Worm (Caenorhabditis elegans) whole organism, young adult: ENCODE results near the gene F26D2.15.

ENCODE experiments used
- B0035.1 ChIP-seq: sonication (generic microtip); optimal IDR thresholded peaks from 2 replicates; lab custom pipeline; 2016; ENCODE audit warnings: missing genetic modification characterization, mild to moderate bottlenecking, missing compliant biosample characterization, missing genotype, missing genetic modification reagents
- F10E7.11 ChIP-seq: sonication (generic microtip); optimal IDR thresholded peaks from 2 replicates; lab custom pipeline; 2017; ENCODE audit warnings: mild to moderate bottlenecking, missing genetic modification characterization, moderate library complexity, missing compliant biosample characterization
- F37B4.10 ChIP-seq: fragments of 200-800 bp; sonication (Bioruptor generic); IDR thresholded peaks from 2 replicates; pipeline ENCODE4 v1.3.6; 2022; ENCODE audit warnings: missing genetic modification characterization, missing compliant biosample characterization
- F39B2.1 ChIP-seq: fragments of 200-800 bp; sonication (Bioruptor generic); IDR thresholded peaks from 2 replicates; pipeline ENCODE4 v1.3.6; 2022; ENCODE audit warnings: missing genetic modification reagents, missing genetic modification characterization, missing compliant biosample characterization
- K11D2.4 ChIP-seq: fragments of 200-800 bp; sonication (Bioruptor generic); IDR thresholded peaks from 2 replicates; pipeline ENCODE4 v1.3.6; 2022; ENCODE audit warnings: missing genetic modification reagents, missing genetic modification characterization, missing compliant biosample characterization
- Y67H2A.10 ChIP-seq: fragments of 200-800 bp; sonication (Bioruptor generic); conservative IDR thresholded peaks from 2 replicates; pipeline ENCODE4 v1.3.6; 2022; ENCODE audit warnings: missing genetic modification reagents, missing genetic modification characterization, missing compliant biosample characterization
- akir-1 ChIP-seq: fragments of 200-800 bp; sonication (Bioruptor generic); optimal IDR thresholded peaks from 2 replicates; lab custom pipeline; 2018; ENCODE audit warnings: mild to moderate bottlenecking, missing genetic modification characterization, moderate library complexity, missing compliant biosample characterization
- aptf-2 ChIP-seq: fragments of 200-800 bp; sonication (Bioruptor generic); conservative IDR thresholded peaks from 2 replicates; pipeline ENCODE4 v1.3.6; 2022; ENCODE audit warnings: missing genetic modification reagents, missing genetic modification characterization, missing compliant biosample characterization
- attf-5 ChIP-seq: fragments of 200-800 bp; sonication (Bioruptor generic); optimal IDR thresholded peaks from 2 replicates; lab custom pipeline; 2018; ENCODE audit warnings: mild to moderate bottlenecking, missing genetic modification characterization, missing compliant biosample characterization
- cebp-1 ChIP-seq, 2 experiments: fragments of 200-800 bp in 1 of 2; sonication (Bioruptor generic) in 1 of 2; sonication (generic microtip) in 1 of 2; IDR thresholded peaks in 1 of 2; optimal IDR thresholded peaks in 1 of 2; 2 replicates each; pipeline versions ENCODE4 v1.3.6 to Lab custom; 2017 to 2022; ENCODE audit warnings: missing compliant biosample characterization in 2 of 2, missing genetic modification characterization in 2 of 2, mild to moderate bottlenecking in 1 of 2, missing genetic modification reagents in 1 of 2, moderate library complexity in 1 of 2
- cebp-2 ChIP-seq: fragments of 200-800 bp; sonication (Bioruptor generic); IDR thresholded peaks from 2 replicates; pipeline ENCODE4 v1.3.6; 2022; ENCODE audit warnings: missing genetic modification characterization, missing compliant biosample characterization
- ceh-58 ChIP-seq: fragments of 200-800 bp; sonication (Bioruptor generic); IDR thresholded peaks from 2 replicates; pipeline ENCODE4 v1.3.6; 2022; ENCODE audit warnings: missing genetic modification characterization, missing compliant biosample characterization
- chd-7 ChIP-seq: sonication (generic microtip); optimal IDR thresholded peaks from 2 replicates; lab custom pipeline; 2016; ENCODE audit warnings: mild to moderate bottlenecking, missing genetic modification characterization, moderate library complexity, missing compliant biosample characterization
- gei-17 ChIP-seq: fragments of 200-800 bp; sonication (Bioruptor generic); optimal IDR thresholded peaks from 2 replicates; lab custom pipeline; 2018; ENCODE audit warnings: mild to moderate bottlenecking, missing genetic modification characterization, missing compliant biosample characterization
- let-607 ChIP-seq, 2 experiments: fragments of 200-800 bp in 1 of 2; sonication (Bioruptor generic) in 1 of 2; sonication (generic microtip) in 1 of 2; optimal IDR thresholded peaks; 2 replicates each; lab custom pipeline; 2016 to 2018; ENCODE audit warnings: mild to moderate bottlenecking in 2 of 2, missing compliant biosample characterization in 2 of 2, missing genetic modification characterization in 2 of 2, moderate library complexity in 2 of 2, missing genotype in 1 of 2
- madf-3 ChIP-seq: fragments of 200-800 bp; sonication (Bioruptor generic); IDR thresholded peaks from 2 replicates; pipeline ENCODE4 v1.3.6; 2022; ENCODE audit warnings: missing genetic modification reagents, missing genetic modification characterization, missing compliant biosample characterization
- mcd-1 ChIP-seq: fragments of 200-800 bp; sonication (Bioruptor generic); IDR thresholded peaks from 2 replicates; pipeline ENCODE4 v1.3.6; 2022; ENCODE audit warnings: missing genetic modification reagents, missing genetic modification characterization, missing compliant biosample characterization
- nfya-2 ChIP-seq: fragments of 200-800 bp; sonication (Bioruptor generic); IDR thresholded peaks from 2 replicates; pipeline ENCODE4 v1.3.6; 2022; ENCODE audit warnings: missing genetic modification reagents, missing genetic modification characterization, missing compliant biosample characterization
- nhr-179 ChIP-seq: sonication (generic microtip); optimal IDR thresholded peaks from 2 replicates; lab custom pipeline; 2016; ENCODE audit warnings: mild to moderate bottlenecking, missing genetic modification characterization, missing compliant biosample characterization
- nhr-80 ChIP-seq: sonication (generic microtip); optimal IDR thresholded peaks from 2 replicates; lab custom pipeline; 2016; ENCODE audit warnings: missing genetic modification characterization, missing compliant biosample characterization
- rcor-1 ChIP-seq: fragments of 200-800 bp; sonication (Bioruptor generic); IDR thresholded peaks from 2 replicates; pipeline ENCODE4 v1.3.6; 2022; ENCODE audit warnings: missing genetic modification reagents, missing genetic modification characterization, missing compliant biosample characterization
- rec-8 ChIP-seq, 2 experiments: sonication (generic microtip); optimal IDR thresholded peaks; 2 replicates each; lab custom pipeline; 2016; ENCODE audit warnings: mild to moderate bottlenecking in 2 of 2, missing genetic modification characterization in 2 of 2, missing genetic modification reagents in 2 of 2, missing genotype in 2 of 2, missing biosample characterization in 1 of 2, missing compliant biosample characterization in 1 of 2, moderate library complexity in 1 of 2
- snpc-4 ChIP-seq, 5 experiments: fragments of 150-350 bp in 1 of 5; sonication (generic microtip) in 4 of 5; optimal IDR thresholded peaks; 2 replicates each; lab custom pipeline; 2014 to 2018; ENCODE audit warnings: missing genetic modification characterization in 5 of 5, missing biosample characterization in 3 of 5, antibody characterized with exemption in 2 of 5, mild to moderate bottlenecking in 2 of 5, missing compliant biosample characterization in 2 of 5, missing genotype in 2 of 5, moderate library complexity in 2 of 5, missing genetic modification reagents in 1 of 5
- unc-62 ChIP-seq: fragments of 150-350 bp; optimal IDR thresholded peaks from 2 replicates; lab custom pipeline; 2014; ENCODE audit warnings: missing biosample characterization, missing genetic modification reagents, missing genetic modification characterization
- zfh-2 ChIP-seq: fragments of 200-800 bp; sonication (Bioruptor generic); conservative IDR thresholded peaks from 2 replicates; pipeline ENCODE4 v1.3.6; 2022; ENCODE audit warnings: missing genetic modification reagents, missing genetic modification characterization, missing compliant biosample characterization
- zim-3 ChIP-seq: sonication (generic microtip); optimal IDR thresholded peaks from 2 replicates; lab custom pipeline; 2017; ENCODE audit warnings: mild to moderate bottlenecking, missing genetic modification characterization, moderate library complexity, missing compliant biosample characterization
- ztf-18 ChIP-seq: sonication (generic microtip); optimal IDR thresholded peaks from 2 replicates; lab custom pipeline; 2016; ENCODE audit warnings: missing genotype, mild to moderate bottlenecking, missing genetic modification characterization, missing compliant biosample characterization

F26D2.15 gene

DNA sequence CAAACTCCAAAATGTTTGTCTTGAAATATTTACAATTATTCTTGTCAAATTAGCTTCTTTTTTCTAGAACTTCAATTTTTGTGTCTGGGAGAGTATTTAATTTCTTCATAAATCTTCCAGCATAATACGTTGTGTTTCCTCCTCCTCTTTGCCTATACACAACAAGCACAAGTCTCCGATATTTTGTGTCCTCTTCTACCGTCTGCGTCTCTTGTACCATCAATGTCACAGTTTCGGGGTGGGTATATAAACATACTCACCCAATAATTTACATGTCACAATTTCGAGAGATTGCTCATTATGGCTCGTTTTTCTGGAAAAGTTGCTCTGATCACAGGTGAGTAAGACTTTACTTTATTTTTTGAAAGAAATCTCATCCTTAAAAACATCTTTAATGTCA, at the start of gene F26D2.15:
F26D2.15 (plus strand) TSS at position 301 of the 400 bp plus-strand sequence.
- no peak for TF ChIP-seq F39B2.1 (GFP tag; lab: Robert Waterston, UW)
- no peak for TF ChIP-seq snpc-4 (GFP tag; optimal IDR thresholded peaks at IDR 0.05; lab: Kevin White, UChicago)
- no peak for TF ChIP-seq snpc-4 (tag; optimal IDR thresholded peaks at IDR 0.05; lab: Kevin White, UChicago)
- no peak for TF ChIP-seq zfh-2 (GFP tag; lab: Robert Waterston, UW)
- TF ChIP-seq let-607 (tag; optimal IDR thresholded peaks at IDR 0.05; lab: Kevin White, UChicago), result no peak
- TF ChIP-seq F10E7.11, result no peak
- TF ChIP-seq, all 124 proteins: peak for 0

DNA sequence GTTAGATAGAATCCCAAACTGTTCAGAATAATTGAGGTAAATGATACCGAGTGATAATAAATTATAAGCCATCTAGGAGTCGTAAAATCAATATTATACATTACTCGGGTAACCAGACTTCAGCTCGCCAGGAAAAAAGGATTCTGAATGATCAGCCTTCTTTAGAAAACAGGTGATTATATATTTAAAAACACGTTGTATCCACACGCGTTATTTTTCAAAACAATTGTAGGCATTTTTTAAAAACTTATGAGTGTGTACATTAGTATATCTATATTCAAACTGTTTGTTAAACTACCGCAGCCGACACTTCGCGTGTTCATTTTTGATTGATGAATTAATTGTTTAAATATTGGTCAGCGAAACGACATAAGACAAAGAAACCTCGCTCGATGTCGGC, 49.4 kb upstream of the F26D2.15 start, which contains the start of gene sri-65:
sri-65 (minus strand) TSS at position 101 of the 400 bp plus-strand sequence.
- TF ChIP-seq F37B4.10 (GFP tag; lab: Robert Waterston, UW), result no peak
- TF ChIP-seq madf-3, result no peak
- no peak for TF ChIP-seq nfya-2 (GFP tag; lab: Robert Waterston, UW)
- TF ChIP-seq ceh-58 (GFP tag; lab: Robert Waterston, UW), result no peak

DNA sequence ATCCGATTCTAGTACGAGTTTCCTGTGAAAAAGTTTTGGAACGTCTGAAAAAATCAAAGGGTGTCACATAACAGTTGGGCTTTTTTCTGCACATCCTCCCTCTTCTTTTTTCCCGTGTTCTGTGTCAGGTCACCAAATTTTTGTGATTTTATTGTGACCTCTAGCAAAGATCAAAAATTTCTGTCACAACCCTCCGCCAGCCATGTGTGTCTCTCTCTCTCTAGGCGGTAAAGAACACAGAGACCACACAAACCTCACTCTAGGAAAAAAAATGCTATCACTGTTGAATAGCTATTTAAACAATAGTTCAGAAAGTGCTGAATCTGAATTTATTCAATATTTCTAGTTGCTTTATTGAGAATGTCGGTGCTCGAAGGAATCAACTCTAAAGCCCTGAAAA, 47.0 kb upstream of the F26D2.15 start, which contains the start of gene gst-44:
gst-44 (plus strand) TSS at position 237 of the 400 bp plus-strand sequence.
- TF ChIP-seq F37B4.10 (GFP tag; lab: Robert Waterston, UW) (no peak), nhr-80 (tag; lab: Kevin White, UChicago) (peak; percentile 62)
- TF ChIP-seq, all 124 proteins: peak for 1

DNA sequence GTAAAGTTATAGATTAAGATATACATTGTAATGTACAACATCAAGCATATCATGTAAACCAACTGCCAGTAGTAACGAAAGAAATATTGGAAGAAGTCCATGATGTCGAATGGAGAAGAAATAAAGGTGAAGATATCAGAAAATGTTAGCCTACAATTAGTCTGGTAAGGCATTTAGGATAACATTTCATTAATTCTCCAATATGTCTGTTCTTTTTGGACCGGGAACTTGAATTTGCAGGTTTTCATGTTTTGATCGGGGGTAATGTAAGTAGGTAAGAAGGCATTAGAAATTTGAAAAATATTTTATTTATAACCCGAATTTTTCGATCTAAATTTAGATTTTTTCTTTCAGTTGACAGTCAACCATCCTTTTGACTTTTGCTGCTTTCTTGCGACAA, 43.9 kb upstream of the F26D2.15 start, which contains the start of gene srd-63:
srd-63 (minus strand) TSS at position 101 of the 400 bp plus-strand sequence.
- TF ChIP-seq ztf-18 (tag; lab: Kevin White, UChicago) (no peak), akir-1 (GFP tag; lab: Kevin White, UChicago) (no peak), B0035.1 (no peak), nhr-179 (tag; lab: Kevin White, UChicago) (no peak), rec-8 (tag; optimal IDR thresholded peaks at IDR 0.05; lab: Kevin White, UChicago) (no peak)

DNA sequence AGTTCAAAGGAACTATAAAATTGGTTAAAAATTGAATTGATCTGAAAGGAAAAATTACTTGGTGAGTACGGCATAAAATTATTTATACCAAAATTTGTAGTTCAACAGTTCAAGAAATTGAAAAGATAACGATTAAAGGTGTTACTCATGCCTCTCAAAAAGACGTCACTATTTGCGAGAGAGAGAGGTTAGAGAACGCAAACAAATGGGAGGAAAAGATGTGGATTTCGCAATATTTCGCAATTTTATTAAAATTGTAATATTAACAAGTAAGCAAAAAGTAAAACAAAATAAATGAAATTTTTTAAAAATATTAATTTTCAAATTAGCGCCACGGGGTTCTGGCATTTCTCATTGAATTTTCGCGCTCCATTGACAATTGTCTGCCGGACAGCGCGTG, 42.5 kb upstream of the F26D2.15 start, which contains the start of gene F13A7.11:
F13A7.11 (minus strand) TSS at position 174 of the 400 bp plus-strand sequence.
- no peak for TF ChIP-seq aptf-2
- TF ChIP-seq zim-3 (tag; lab: Kevin White, UChicago), result no peak
- peak; percentile 15 for TF ChIP-seq attf-5
- no peak for TF ChIP-seq unc-62 (GFP tag; lab: Kevin White, UChicago)
- no peak for TF ChIP-seq Y67H2A.10
- TF ChIP-seq rcor-1 (GFP tag; lab: Robert Waterston, UW), result no peak
- peak; percentile 41 for TF ChIP-seq nhr-80 (tag; lab: Kevin White, UChicago)
- TF ChIP-seq chd-7 (tag; lab: Kevin White, UChicago), result no peak
- no peak for TF ChIP-seq let-607 (tag; optimal IDR thresholded peaks at IDR 0.05; lab: Kevin White, UChicago)
- no peak for TF ChIP-seq K11D2.4 (GFP tag; lab: Robert Waterston, UW)
- TF ChIP-seq gei-17, result no peak
- no peak for TF ChIP-seq snpc-4 (GFP tag; optimal IDR thresholded peaks at IDR 0.05; lab: Kevin White, UChicago)
- TF ChIP-seq snpc-4 (tag; optimal IDR thresholded peaks at IDR 0.05; lab: Kevin White, UChicago), result peak in 2 of 4 experiments; percentile 2 to 4
- TF ChIP-seq cebp-2 (GFP tag; lab: Robert Waterston, UW), result 0 out of 2 replicates have a peak, but pooled peaks have one; percentile 52
- 0 out of 2 replicates have a peak, but pooled peaks have one; percentile 13 for TF ChIP-seq mcd-1 (GFP tag; lab: Robert Waterston, UW)
- TF ChIP-seq cebp-1 (GFP tag; IDR thresholded peaks at IDR 0.05; lab: Robert Waterston, UW), result peak; percentile 99
- TF ChIP-seq cebp-1 (tag; optimal IDR thresholded peaks at IDR 0.05; lab: Kevin White, UChicago), result peak; percentile 99
